Worm (Caenorhabditis elegans): ENCODE results near the gene mmab-1.

DNA sequence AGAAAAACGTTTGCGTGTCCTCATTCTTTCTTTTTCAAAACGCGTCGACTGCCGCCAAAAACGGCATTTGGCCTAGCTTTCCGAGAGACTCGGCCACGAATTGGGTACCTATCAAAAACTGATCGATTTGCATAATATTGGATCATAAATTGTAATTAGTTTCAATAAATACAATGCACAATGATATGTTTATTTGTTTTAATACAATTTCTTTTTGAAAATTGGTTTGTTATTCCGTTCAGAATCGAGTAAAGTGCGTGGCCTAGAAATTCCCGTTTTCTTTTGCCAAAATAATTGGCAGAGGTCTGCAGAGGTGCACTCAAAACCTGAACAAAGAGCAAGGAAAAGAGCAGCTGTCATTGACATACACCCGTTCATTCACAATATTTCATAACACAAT, 16.5 kb downstream of the mmab-1 start, which contains the start of gene F26F4.8:
- no peak for TF ChIP-seq F52B5.7 (tag; optimal IDR thresholded peaks at IDR 0.05)
- TF ChIP-seq let-526 (GFP tag; IDR thresholded peaks at IDR 0.05) = no peak
- TF ChIP-seq Y53G8AR.9 (GFP tag; conservative IDR thresholded peaks at IDR 0.05) = no peak
- TF ChIP-seq ztf-3 (GFP tag; optimal IDR thresholded peaks at IDR 0.05) = no peak
- TF ChIP-seq pha-4 (tag; optimal IDR thresholded peaks at IDR 0.05) = no peak

Data from whole organism, young adult.